Fruit fly (Drosophila melanogaster) Kc167 (cell line): ENCODE data around the gene CG10252.

Experiments
- Myc ChIP-seq: fragments of >200 bp; optimal IDR thresholded peaks from 2 replicates; lab custom pipeline; 2017; ENCODE audit warnings: missing external identifiers
- insv ChIP-seq: fragments of >200 bp; optimal IDR thresholded peaks from 3 replicates; lab custom pipeline; 2018; ENCODE audit warnings: missing external identifiers
- psq ChIP-seq: fragments of >200 bp; optimal IDR thresholded peaks from 2 replicates; lab custom pipeline; 2017; ENCODE audit warnings: missing external identifiers
- ttk ChIP-seq: sonication (Bioruptor generic); optimal IDR thresholded peaks from 2 replicates; lab custom pipeline; 2017; ENCODE audit warnings: missing external identifiers

dm6 chr3R:23662782-23663181, 33.3 kb downstream of the CG10252 start:
- TF ChIP-seq Myc (lab: Kevin White, UChicago), result no peak
- TF ChIP-seq ttk (lab: Kevin White, UChicago), result no peak
- no peak for TF ChIP-seq insv
- no peak for TF ChIP-seq psq (lab: Kevin White, UChicago)
